Fruit fly (Drosophila melanogaster): ENCODE data around the gene Obp8a.

Gene Obp8a

DNA sequence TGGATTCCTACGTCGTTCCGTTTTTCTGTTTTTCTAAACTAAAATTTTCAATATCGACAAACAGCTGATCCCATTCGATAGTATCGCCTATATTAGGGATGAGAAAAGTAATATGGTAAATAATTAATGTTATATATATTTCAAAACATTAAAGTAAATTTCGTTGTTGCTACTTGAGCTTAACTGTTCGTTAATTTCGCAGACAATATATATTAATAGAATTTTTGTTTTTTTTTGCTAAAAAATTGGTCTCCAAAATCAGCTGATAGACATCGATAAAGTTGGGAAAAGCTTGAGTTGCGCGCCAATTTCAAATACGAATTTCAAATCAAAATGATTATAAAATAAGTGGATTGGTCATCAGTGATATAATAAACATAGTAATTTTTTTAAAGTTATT is 18.3 kb upstream of the Obp8a start, which contains the start of gene CG12118 (continued):
- TF ChIP-seq dpn (GFP tag; optimal IDR thresholded peaks at IDR 0.05) (peak; percentile 21 to 88), Sry-δ (GFP tag; optimal IDR thresholded peaks at IDR 0.05) (peak; percentile 79), Gsc (GFP tag; IDR thresholded peaks at IDR 0.05) (no peak), Antp (GFP tag; optimal IDR thresholded peaks at IDR 0.05) (no peak), gt (GFP tag; IDR thresholded peaks at IDR 0.05) (no peak), CG4360 (GFP tag; IDR thresholded peaks at IDR 0.05) (no peak), CG10543 (GFP tag; optimal IDR thresholded peaks at IDR 0.05) (peak; percentile 50), kah (GFP tag; optimal IDR thresholded peaks at IDR 0.05) (no peak), nom (GFP tag; optimal IDR thresholded peaks at IDR 0.05) (no peak), ab (GFP tag; optimal IDR thresholded peaks at IDR 0.05) (no peak), dimm (GFP tag; IDR thresholded peaks at IDR 0.05) (peak; percentile 39; the same call in 1 of the 2 replicates), CkIIα-i1 (GFP tag; IDR thresholded peaks at IDR 0.05) (no peak), CG13775 (GFP tag; optimal IDR thresholded peaks at IDR 0.05) (peak; percentile 80), dmrt11E (tag; optimal IDR thresholded peaks at IDR 0.05) (peak; percentile 80), CG11696 (GFP tag; IDR thresholded peaks at IDR 0.05) (no peak), hkb (optimal IDR thresholded peaks at IDR 0.05) (no peak), hkb (GFP tag; IDR thresholded peaks at IDR 0.05) (peak; percentile 83), Mes4 (GFP tag; optimal IDR thresholded peaks at IDR 0.05) (no peak), Ada2b (GFP tag; IDR thresholded peaks at IDR 0.05) (peak; percentile 75), usp (GFP tag; optimal IDR thresholded peaks at IDR 0.05) (no peak), twi (tag; optimal IDR thresholded peaks at IDR 0.05) (peak; percentile 22), CG34376 (GFP tag; optimal IDR thresholded peaks at IDR 0.05) (peak; percentile 27), Chrac-16 (GFP tag; optimal IDR thresholded peaks at IDR 0.05) (peak; percentile 86), CG8281 (tag; optimal IDR thresholded peaks at IDR 0.05) (peak; percentile 2), Nf-YB (GFP tag; optimal IDR thresholded peaks at IDR 0.05) (peak; percentile 53), Tbp (GFP tag; optimal IDR thresholded peaks at IDR 0.05) (no peak), abd-A (tag; optimal IDR thresholded peaks at IDR 0.05) (no peak), GATAe (GFP tag; conservative IDR thresholded peaks at IDR 0.05) (no peak; the same call in 1 of the 2 replicates), CrebB (tag; optimal IDR thresholded peaks at IDR 0.05) (no peak), Hr39 (optimal IDR thresholded peaks at IDR 0.05) (no peak), Xrp1 (GFP tag; IDR thresholded peaks at IDR 0.05) (peak; percentile 80), CG17802 (tag; optimal IDR thresholded peaks at IDR 0.05) (peak; percentile 25), CG11247 (GFP tag; IDR thresholded peaks at IDR 0.05) (peak; percentile 83), CG1832 (GFP tag; optimal IDR thresholded peaks at IDR 0.05) (no peak), CG1647 (GFP tag; optimal IDR thresholded peaks at IDR 0.05) (no peak), salm (tag; optimal IDR thresholded peaks at IDR 0.05) (peak; percentile 23), eve (GFP tag; optimal IDR thresholded peaks at IDR 0.05) (no peak), CG17829 (tag; optimal IDR thresholded peaks at IDR 0.05) (peak; percentile 74), zen (tag; optimal IDR thresholded peaks at IDR 0.05) (peak; percentile 78), ftz-f1 (GFP tag; optimal IDR thresholded peaks at IDR 0.05) (no peak), Ets65A (GFP tag) (peak; percentile 18), HLH3B (GFP tag; IDR thresholded peaks at IDR 0.05) (peak; percentile 78), Dip3 (GFP tag; optimal IDR thresholded peaks at IDR 0.05) (peak; percentile 35), Lim3 (GFP tag; IDR thresholded peaks at IDR 0.05) (no peak), CG17359 (tag; optimal IDR thresholded peaks at IDR 0.05) (peak; percentile 80), Atf3 (GFP tag; optimal IDR thresholded peaks at IDR 0.05) (no peak), CG8089 (GFP tag; optimal IDR thresholded peaks at IDR 0.05) (no peak), Lpt (GFP tag; optimal IDR thresholded peaks at IDR 0.05) (no peak), run (tag; optimal IDR thresholded peaks at IDR 0.05) (no peak), gcm (GFP tag; optimal IDR thresholded peaks at IDR 0.05) (peak; percentile 64), CG3281 (GFP tag; optimal IDR thresholded peaks at IDR 0.05) (peak; percentile 47), fd64A (GFP tag; optimal IDR thresholded peaks at IDR 0.05) (no peak), Optix (GFP tag; IDR thresholded peaks at IDR 0.05) (no peak), crol (GFP tag; IDR thresholded peaks at IDR 0.05) (no peak)

All from whole organism, embryonic.